Fruit fly (Drosophila melanogaster): ENCODE data around the gene Axn.

Gene Axn

DNA sequence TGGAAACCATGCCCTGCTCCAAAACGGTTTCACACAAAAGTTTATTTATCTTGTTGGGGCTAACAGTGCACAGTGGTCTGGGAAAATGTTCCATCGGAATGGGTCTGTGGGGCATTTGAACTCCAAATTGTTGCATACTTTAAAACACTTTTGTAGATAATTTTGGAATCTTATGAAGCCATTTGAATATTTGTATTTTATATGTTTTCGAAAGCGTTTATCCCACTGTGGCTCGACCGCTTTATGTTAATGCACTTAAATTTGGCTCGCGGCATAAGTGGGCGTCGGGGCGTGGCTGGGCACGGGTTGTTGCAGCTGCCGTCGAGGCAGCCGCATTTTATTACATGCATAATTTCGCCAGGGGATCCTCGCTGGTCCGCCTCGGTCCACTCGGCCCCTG lies 49.2 kb downstream of the Axn start (continued):
- TF ChIP-seq B-H1 (GFP tag; IDR thresholded peaks at IDR 0.05) (no peak), ato (GFP tag; IDR thresholded peaks at IDR 0.05; ENCODE audit: partially characterized antibody) (no peak), Hr78 (GFP tag; optimal IDR thresholded peaks at IDR 0.05) (no peak), slbo (GFP tag; IDR thresholded peaks at IDR 0.05) (peak; percentile 22; the same call in 1 of the 2 replicates), tx (GFP tag; optimal IDR thresholded peaks at IDR 0.05) (no peak), CG4328 (GFP tag; optimal IDR thresholded peaks at IDR 0.05) (no peak), Xrp1 (GFP tag; IDR thresholded peaks at IDR 0.05) (0 out of 2 replicates have a peak, but pooled peaks have one; percentile 18), Meics (GFP tag; optimal IDR thresholded peaks at IDR 0.05) (no peak), CG18619 (GFP tag; optimal IDR thresholded peaks at IDR 0.05) (no peak), maf-S (GFP tag; optimal IDR thresholded peaks at IDR 0.05) (no peak), hth (optimal IDR thresholded peaks at IDR 0.05) (no peak), danr (GFP tag; IDR thresholded peaks at IDR 0.05) (0 out of 2 replicates have a peak, but pooled peaks have one; percentile 23), CG5953 (GFP tag; IDR thresholded peaks at IDR 0.05) (no peak), HLH4C (GFP tag; IDR thresholded peaks at IDR 0.05; ENCODE audit: partially characterized antibody) (no peak), CG14014 (GFP tag; IDR thresholded peaks at IDR 0.05) (no peak), ranshi (GFP tag; IDR thresholded peaks at IDR 0.05) (0 out of 2 replicates have a peak, but pooled peaks have one; percentile 18), Elba2 (GFP tag; optimal IDR thresholded peaks at IDR 0.05) (no peak), br (optimal IDR thresholded peaks at IDR 0.05) (no peak), dm (GFP tag; optimal IDR thresholded peaks at IDR 0.05) (no peak), dysf (GFP tag; IDR thresholded peaks at IDR 0.05) (no peak), ro (GFP tag; IDR thresholded peaks at IDR 0.05) (no peak), Ssrp (tag; optimal IDR thresholded peaks at IDR 0.05) (no peak), disco-r (GFP tag; optimal IDR thresholded peaks at IDR 0.05) (no peak), twi (tag; optimal IDR thresholded peaks at IDR 0.05) (no peak), CG12744 (GFP tag; optimal IDR thresholded peaks at IDR 0.05) (no peak), prd (optimal IDR thresholded peaks at IDR 0.05) (no peak), prd (GFP tag; IDR thresholded peaks at IDR 0.05) (peak; percentile 24; the same call in 1 of the 3 replicates), Drgx (GFP tag; IDR thresholded peaks at IDR 0.05) (peak; percentile 51; the same call in 1 of the 2 replicates), seq (GFP tag; IDR thresholded peaks at IDR 0.05) (no peak), CG17385 (GFP tag; optimal IDR thresholded peaks at IDR 0.05) (no peak), emc (GFP tag; optimal IDR thresholded peaks at IDR 0.05) (no peak), sens (GFP tag) (peak; percentile 59), CG9609 (GFP tag; optimal IDR thresholded peaks at IDR 0.05) (no peak), CG10654 (GFP tag; optimal IDR thresholded peaks at IDR 0.05) (no peak), ci (GFP tag; IDR thresholded peaks at IDR 0.05) (0 out of 3 replicates have a peak, but pooled peaks have one; percentile 56), Kr (GFP tag; optimal IDR thresholded peaks at IDR 0.05) (no peak), ERR (GFP tag; optimal IDR thresholded peaks at IDR 0.05) (no peak), crol (GFP tag; IDR thresholded peaks at IDR 0.05) (no peak), slp2 (GFP tag; optimal IDR thresholded peaks at IDR 0.05) (no peak), Side (GFP tag; optimal IDR thresholded peaks at IDR 0.05) (no peak), nerfin-2 (GFP tag; IDR thresholded peaks at IDR 0.05; ENCODE audit: partially characterized antibody) (no peak), sisA (GFP tag; IDR thresholded peaks at IDR 0.05) (no peak; the same call in 1 of the 2 replicates), CG8290 (GFP tag; optimal IDR thresholded peaks at IDR 0.05) (peak; percentile 10), CG8290 (tag; optimal IDR thresholded peaks at IDR 0.05) (peak; percentile 16 to 18), Hmx (GFP tag; optimal IDR thresholded peaks at IDR 0.05) (no peak), CG4424 (GFP tag; optimal IDR thresholded peaks at IDR 0.05) (no peak), Ptx1 (GFP tag; IDR thresholded peaks at IDR 0.05) (no peak), CG8281 (tag; optimal IDR thresholded peaks at IDR 0.05) (no peak), Med (GFP tag) (peak; percentile 25), CG18764 (GFP tag; optimal IDR thresholded peaks at IDR 0.05) (no peak), hkb (optimal IDR thresholded peaks at IDR 0.05) (no peak), hkb (GFP tag; IDR thresholded peaks at IDR 0.05) (0 out of 2 replicates have a peak, but pooled peaks have one; percentile 34), Ets65A (GFP tag) (peak; percentile 86)

Measured in whole organism, embryonic.